Worm (Caenorhabditis elegans) whole organism, late embryonic: ENCODE measurements around the gene M163.21.

Source experiments
- ama-1 ChIP-seq: fragments of 150-350 bp; optimal IDR thresholded peaks from 2 replicates; lab custom pipeline; 2014
- ceh-30 ChIP-seq: fragments of 150-350 bp; optimal IDR thresholded peaks from 2 replicates; lab custom pipeline; 2014; ENCODE audit warnings: missing biosample characterization, missing genetic modification characterization
- dmd-4 ChIP-seq: sonication (generic microtip); optimal IDR thresholded peaks from 2 replicates; lab custom pipeline; 2016; ENCODE audit warnings: borderline replicate concordance, missing genetic modification characterization, missing compliant biosample characterization
- fax-1 ChIP-seq: sonication (generic microtip); optimal IDR thresholded peaks from 2 replicates; lab custom pipeline; 2016; ENCODE audit warnings: missing genotype, missing genetic modification characterization, missing compliant biosample characterization
- hlh-30 ChIP-seq: sonication (generic microtip); optimal IDR thresholded peaks from 2 replicates; lab custom pipeline; 2017; ENCODE audit warnings: antibody characterized with exemption, missing genetic modification characterization, missing compliant biosample characterization; ENCODE audit not compliant: insufficient read depth
- hlh-8 ChIP-seq: sonication (generic microtip); optimal IDR thresholded peaks from 2 replicates; lab custom pipeline; 2016; ENCODE audit warnings: missing genotype, missing genetic modification characterization, missing compliant biosample characterization
- lim-6 ChIP-seq: sonication (generic microtip); optimal IDR thresholded peaks from 2 replicates; lab custom pipeline; 2016; ENCODE audit warnings: missing genetic modification characterization, missing compliant biosample characterization
- nhr-11 ChIP-seq: fragments of 150-350 bp; optimal IDR thresholded peaks from 2 replicates; lab custom pipeline; 2014; ENCODE audit warnings: missing biosample characterization, missing genetic modification characterization
- ztf-16 ChIP-seq: sonication (generic microtip); optimal IDR thresholded peaks from 2 replicates; lab custom pipeline; 2017; ENCODE audit warnings: missing genetic modification characterization, missing compliant biosample characterization

DNA sequence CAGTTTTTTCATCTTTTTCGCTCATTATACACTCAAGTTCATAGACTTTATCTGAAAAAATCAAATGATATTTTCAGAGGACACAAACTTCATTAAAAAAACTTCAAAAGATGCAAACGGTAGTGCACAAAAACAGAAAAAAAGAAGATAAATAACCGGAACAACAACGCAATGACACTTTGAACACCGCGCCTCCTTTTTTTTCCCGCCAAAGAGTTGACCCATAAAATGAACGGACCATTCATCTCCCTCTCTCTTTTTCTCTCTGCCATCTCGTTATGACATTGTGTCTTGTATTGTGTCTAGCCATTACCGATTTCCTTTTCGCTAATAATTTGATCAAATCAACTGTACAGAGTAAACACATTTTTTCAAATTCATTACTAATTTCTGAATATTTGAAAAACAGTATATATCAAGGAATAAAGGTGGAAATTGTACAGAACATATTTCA lies 45.1 kb upstream of the M163.21 start, which contains the start of gene F23D12.2:
- TF ChIP-seq hlh-30: no peak
- TF ChIP-seq ama-1 (lab: Kevin White, UChicago): no peak
- no peak for TF ChIP-seq ceh-30 (tag; lab: Kevin White, UChicago)
- TF ChIP-seq ztf-16 (tag; lab: Kevin White, UChicago): no peak
- no peak for TF ChIP-seq hlh-8 (tag; lab: Kevin White, UChicago)
- TF ChIP-seq dmd-4 (tag; lab: Kevin White, UChicago): no peak
- TF ChIP-seq lim-6 (tag; lab: Kevin White, UChicago): no peak
- no peak for TF ChIP-seq fax-1 (tag; lab: Kevin White, UChicago)
- TF ChIP-seq nhr-11: no peak
